Worm (Caenorhabditis elegans) whole organism, late embryonic: ENCODE results near the gene zipt-2.3.

ENCODE experiments used
- F13H6.1 ChIP-seq: sonication (generic microtip); optimal IDR thresholded peaks from 2 replicates; lab custom pipeline; 2016; ENCODE audit warnings: missing genetic modification characterization, missing compliant biosample characterization
- ama-1 ChIP-seq: fragments of 150-350 bp; optimal IDR thresholded peaks from 2 replicates; lab custom pipeline; 2014
- ceh-24 ChIP-seq: sonication (generic microtip); optimal IDR thresholded peaks from 2 replicates; lab custom pipeline; 2016; ENCODE audit warnings: mild to moderate bottlenecking, missing genetic modification characterization, missing compliant biosample characterization
- dve-1 ChIP-seq: sonication (generic microtip); optimal IDR thresholded peaks from 2 replicates; lab custom pipeline; 2017; ENCODE audit warnings: antibody characterized with exemption, mild to moderate bottlenecking, missing genetic modification characterization, missing compliant biosample characterization
- fkh-10 ChIP-seq: fragments of 150-350 bp; optimal IDR thresholded peaks from 2 replicates; lab custom pipeline; 2014; ENCODE audit warnings: missing biosample characterization, missing genetic modification reagents, missing genetic modification characterization
- hlh-15 ChIP-seq: sonication (generic microtip); optimal IDR thresholded peaks from 2 replicates; lab custom pipeline; 2016; ENCODE audit warnings: missing genetic modification characterization, missing compliant biosample characterization
- madf-2 ChIP-seq: sonication (generic microtip); optimal IDR thresholded peaks from 2 replicates; lab custom pipeline; 2017; ENCODE audit warnings: missing genetic modification characterization, missing compliant biosample characterization
- nfya-1 ChIP-seq: sonication (generic microtip); optimal IDR thresholded peaks from 2 replicates; lab custom pipeline; 2017; ENCODE audit warnings: missing genetic modification characterization, mild to moderate bottlenecking, missing compliant biosample characterization, antibody characterized with exemption, moderate library complexity
- nhr-11 ChIP-seq: fragments of 150-350 bp; optimal IDR thresholded peaks from 2 replicates; lab custom pipeline; 2014; ENCODE audit warnings: missing biosample characterization, missing genetic modification characterization
- npax-4 ChIP-seq: sonication (generic microtip); optimal IDR thresholded peaks from 2 replicates; lab custom pipeline; 2016; ENCODE audit warnings: missing genetic modification characterization, missing compliant biosample characterization
- odd-2 ChIP-seq: sonication (generic microtip); optimal IDR thresholded peaks from 2 replicates; lab custom pipeline; 2017; ENCODE audit warnings: antibody characterized with exemption, mild to moderate bottlenecking, missing genetic modification characterization, missing compliant biosample characterization
- pag-3 ChIP-seq: sonication (generic microtip); optimal IDR thresholded peaks from 2 replicates; lab custom pipeline; 2016; ENCODE audit warnings: missing compliant biosample characterization, missing genetic modification characterization, borderline replicate concordance
- pqm-1 ChIP-seq: sonication (generic microtip); optimal IDR thresholded peaks from 2 replicates; lab custom pipeline; 2016; ENCODE audit warnings: missing genetic modification characterization, missing compliant biosample characterization
- zip-5 ChIP-seq: sonication (generic microtip); optimal IDR thresholded peaks from 2 replicates; lab custom pipeline; 2016; ENCODE audit warnings: missing genetic modification characterization, missing compliant biosample characterization

DNA sequence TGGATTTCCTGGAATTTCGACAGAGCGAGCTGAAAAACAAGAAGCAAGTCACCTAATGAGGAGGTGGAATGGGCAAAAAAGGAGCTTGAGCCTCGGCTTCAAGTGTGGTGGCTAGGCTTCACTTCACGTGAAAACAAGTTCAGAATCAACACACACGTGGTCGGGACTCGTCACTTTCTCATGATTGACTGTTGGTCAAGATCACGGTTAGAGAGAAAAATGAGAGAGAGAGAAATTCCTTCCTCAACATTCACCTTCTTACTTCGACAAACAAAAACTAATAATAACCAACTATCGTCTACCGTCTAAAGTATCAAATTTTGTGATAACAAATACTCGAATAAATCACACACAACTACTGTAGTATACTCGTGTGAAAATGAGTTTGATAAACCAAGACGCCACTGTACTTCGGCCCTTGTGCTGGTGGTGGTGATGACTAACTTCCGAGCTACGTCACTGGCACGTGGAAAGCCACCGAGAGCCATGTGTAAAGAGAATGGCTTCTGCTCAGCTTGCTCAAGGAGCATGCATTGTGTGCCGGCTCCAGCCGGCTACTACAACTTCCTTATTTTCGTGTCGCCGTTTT, 42.0 kb downstream of the zipt-2.3 start:
- TF ChIP-seq fkh-10 (GFP tag; lab: Kevin White, UChicago) (no peak), dve-1 (tag; lab: Kevin White, UChicago) (no peak), ama-1 (no peak), pqm-1 (tag; lab: Kevin White, UChicago) (no peak), F13H6.1 (tag; lab: Kevin White, UChicago) (no peak), nhr-11 (no peak), madf-2 (tag; lab: Kevin White, UChicago) (no peak), npax-4 (no peak), nfya-1 (tag; lab: Kevin White, UChicago) (no peak), hlh-15 (tag; lab: Kevin White, UChicago) (no peak), ceh-24 (tag; lab: Kevin White, UChicago) (no peak), odd-2 (no peak), pag-3 (tag; lab: Kevin White, UChicago) (no peak), zip-5 (tag; lab: Kevin White, UChicago) (no peak)
